Fruit fly (Drosophila melanogaster): ENCODE measurements around the gene CG10674.

dm6 chr3L:5178903-5179302 is 42.8 kb upstream of the CG10674 start:
- TF ChIP-seq CG9948 (tag; optimal IDR thresholded peaks at IDR 0.05) (no peak), gl (tag; optimal IDR thresholded peaks at IDR 0.05) (no peak), CG10348 (GFP tag; IDR thresholded peaks at IDR 0.05) (no peak), CG12605 (GFP tag; IDR thresholded peaks at IDR 0.05) (no peak), Pif1A (GFP tag; optimal IDR thresholded peaks at IDR 0.05) (no peak), fd96Ca (GFP tag; IDR thresholded peaks at IDR 0.05) (no peak), CG32121 (GFP tag; IDR thresholded peaks at IDR 0.05) (no peak), CG8159 (tag; optimal IDR thresholded peaks at IDR 0.05) (no peak)
